Fruit fly (Drosophila melanogaster): Measurements from ENCODE around the gene CkIIalpha-i1.
A peak's percentile ranks its signal among the peaks of the same experiment; 100 is the strongest.

CkIIalpha-i1 gene

DNA sequence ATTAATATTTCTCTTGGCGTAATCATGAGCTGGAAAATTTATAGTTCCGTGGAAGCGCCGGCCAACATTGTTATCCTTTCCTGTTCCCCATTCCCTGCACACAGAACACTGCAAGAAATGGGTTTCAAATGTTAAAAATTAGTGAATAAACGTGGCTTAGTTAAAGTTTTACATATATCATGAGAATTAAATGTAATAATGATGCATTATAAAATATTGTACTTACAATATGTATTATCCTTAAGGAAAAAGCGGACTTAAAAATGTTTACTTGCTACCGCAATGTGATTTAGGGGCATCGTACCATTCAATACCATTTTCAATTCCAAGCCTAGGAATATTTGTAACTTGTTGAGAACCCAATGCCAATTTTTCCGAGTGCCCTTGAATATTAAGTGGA lies 14.1 kb upstream of the CkIIalpha-i1 start:
- TF ChIP-seq Ets96B (tag; optimal IDR thresholded peaks at IDR 0.05), result no peak
- TF ChIP-seq CG6276 (GFP tag; optimal IDR thresholded peaks at IDR 0.05), result no peak

DNA sequence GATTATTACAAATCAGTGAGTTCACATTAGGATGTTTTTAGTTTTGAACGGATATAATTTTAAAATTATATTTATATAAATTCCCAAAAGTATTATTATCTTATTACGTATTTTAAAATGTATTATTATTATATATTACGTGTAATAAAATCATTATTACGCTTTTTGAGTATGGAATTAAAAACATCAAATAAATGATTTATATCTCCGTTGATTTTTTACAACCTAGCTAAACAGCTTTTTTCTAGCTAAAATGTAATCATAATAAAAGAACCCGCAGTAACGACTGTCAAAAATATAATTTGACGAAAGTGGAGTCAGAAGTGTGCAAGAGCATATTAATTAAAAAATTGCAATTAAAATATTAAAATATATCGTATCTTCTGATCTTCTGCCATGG lies 8.8 kb upstream of the CkIIalpha-i1 start, which contains the start of gene CG6244:
Gene CG6244, plus strand, starts transcription at position 301 of the 400 bp plus-strand sequence.
- TF ChIP-seq CG1621 (tag; optimal IDR thresholded peaks at IDR 0.05), result no peak
- TF ChIP-seq CG10631 (GFP tag; optimal IDR thresholded peaks at IDR 0.05), result no peak
- no peak for TF ChIP-seq achi (GFP tag; optimal IDR thresholded peaks at IDR 0.05)
- TF ChIP-seq Gug (GFP tag; IDR thresholded peaks at IDR 0.05), result no peak
- TF ChIP-seq Lpt (GFP tag; optimal IDR thresholded peaks at IDR 0.05), result no peak
- no peak for TF ChIP-seq esn (GFP tag; optimal IDR thresholded peaks at IDR 0.05)
- TF ChIP-seq CG3032 (tag; optimal IDR thresholded peaks at IDR 0.05), result no peak
- TF ChIP-seq OdsH (GFP tag; optimal IDR thresholded peaks at IDR 0.05), result no peak
- TF ChIP-seq net (GFP tag; optimal IDR thresholded peaks at IDR 0.05), result no peak
- no peak for TF ChIP-seq CG6854 (GFP tag; optimal IDR thresholded peaks at IDR 0.05)
- TF ChIP-seq salr (GFP tag; optimal IDR thresholded peaks at IDR 0.05), result no peak
- TF ChIP-seq Sox102F (GFP tag; optimal IDR thresholded peaks at IDR 0.05), result no peak
- TF ChIP-seq lz (GFP tag; optimal IDR thresholded peaks at IDR 0.05), result no peak
- no peak for TF ChIP-seq CG6276 (GFP tag; optimal IDR thresholded peaks at IDR 0.05)

DNA sequence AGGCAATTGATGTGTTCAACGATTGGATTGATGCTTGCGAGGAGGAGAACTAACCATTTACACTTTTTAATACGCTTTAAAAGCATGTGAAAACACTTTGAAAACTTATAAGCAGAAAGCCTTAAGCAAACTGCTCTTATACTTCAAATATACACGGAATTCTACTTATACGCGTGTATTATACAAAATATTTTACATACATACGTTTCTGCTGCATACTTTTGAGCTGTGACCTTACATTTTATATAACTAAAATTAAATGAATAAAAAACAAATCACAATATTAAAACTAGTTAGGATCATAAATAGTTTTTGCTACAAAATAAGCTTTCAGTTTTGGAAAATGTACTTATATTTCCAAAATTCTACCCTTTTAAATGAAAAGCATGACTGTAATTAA lies 8.1 kb upstream of the CkIIalpha-i1 start:
- TF ChIP-seq OdsH (GFP tag; optimal IDR thresholded peaks at IDR 0.05) (no peak), CG8632 (GFP tag; optimal IDR thresholded peaks at IDR 0.05) (no peak), Eip78C (GFP tag) (peak; percentile 5), Gug (GFP tag; IDR thresholded peaks at IDR 0.05) (no peak)

DNA sequence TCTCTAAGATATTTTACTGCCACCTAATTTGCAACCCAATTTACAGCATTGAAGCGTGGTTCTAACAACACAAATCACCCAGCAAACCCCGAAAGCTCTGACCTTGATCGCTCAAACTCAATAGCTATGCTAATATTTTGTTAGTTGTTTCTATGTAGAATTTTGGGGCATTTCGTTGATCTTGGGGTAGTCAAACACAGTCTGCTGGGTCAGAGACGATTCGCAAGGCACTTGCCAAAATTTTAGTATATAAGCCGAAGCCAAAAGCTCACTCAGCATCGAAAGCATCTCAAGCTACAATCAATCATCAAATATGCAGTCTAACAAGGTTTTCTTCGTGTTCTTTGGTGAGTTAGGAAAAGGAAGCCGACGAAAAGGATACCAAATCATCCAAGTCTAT lies 7.6 kb upstream of the CkIIalpha-i1 start, which contains the start of gene CG13445:
Gene CG13445, plus strand, starts transcription at position 301 of the 400 bp plus-strand sequence.
- no peak for TF ChIP-seq CG1621 (tag; optimal IDR thresholded peaks at IDR 0.05)
- TF ChIP-seq lz (GFP tag; optimal IDR thresholded peaks at IDR 0.05), result no peak
- TF ChIP-seq Ets21C (GFP tag; optimal IDR thresholded peaks at IDR 0.05), result no peak
- no peak for TF ChIP-seq CG16779 (tag; optimal IDR thresholded peaks at IDR 0.05)
- TF ChIP-seq CG7368 (GFP tag; optimal IDR thresholded peaks at IDR 0.05), result no peak
- TF ChIP-seq CG8632 (GFP tag; optimal IDR thresholded peaks at IDR 0.05), result no peak
- TF ChIP-seq CG34406 (GFP tag; optimal IDR thresholded peaks at IDR 0.05), result no peak
- no peak for TF ChIP-seq spab (GFP tag; optimal IDR thresholded peaks at IDR 0.05)
- no peak for TF ChIP-seq Met (GFP tag; optimal IDR thresholded peaks at IDR 0.05)
- TF ChIP-seq salr (GFP tag; optimal IDR thresholded peaks at IDR 0.05), result no peak
- TF ChIP-seq CG31627 (GFP tag; optimal IDR thresholded peaks at IDR 0.05), result no peak
- TF ChIP-seq dsx (GFP tag; optimal IDR thresholded peaks at IDR 0.05; ENCODE audit: poor library complexity, severe bottlenecking), result no peak
- no peak for TF ChIP-seq Smox (GFP tag; optimal IDR thresholded peaks at IDR 0.05)
- no peak for TF ChIP-seq dac (GFP tag; optimal IDR thresholded peaks at IDR 0.05)
- TF ChIP-seq CG15336 (GFP tag; IDR thresholded peaks at IDR 0.05), result no peak

DNA sequence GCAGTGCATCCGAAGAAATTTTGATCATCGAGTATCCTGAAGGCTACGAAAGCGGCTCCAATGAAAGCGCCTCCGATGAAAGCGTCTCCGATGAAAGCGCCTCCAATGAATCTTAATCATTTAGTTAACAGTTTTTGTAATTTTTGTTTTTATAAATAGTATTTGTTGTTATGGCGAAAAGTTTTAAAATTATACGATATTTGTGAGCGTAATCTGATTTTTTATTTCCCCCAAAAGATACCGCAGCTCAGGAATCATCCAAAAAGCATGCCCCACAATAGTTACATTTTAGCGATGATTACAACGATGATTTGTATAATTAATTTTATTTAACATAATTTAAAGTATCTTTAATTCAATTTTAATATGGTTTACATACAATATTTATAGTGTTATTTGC lies 7.0 kb upstream of the CkIIalpha-i1 start:
- TF ChIP-seq CG8319 (GFP tag; optimal IDR thresholded peaks at IDR 0.05) (no peak), OdsH (GFP tag; optimal IDR thresholded peaks at IDR 0.05) (no peak), fd59A (GFP tag; optimal IDR thresholded peaks at IDR 0.05) (no peak), CG10669 (GFP tag; optimal IDR thresholded peaks at IDR 0.05) (no peak), CG3919 (GFP tag; optimal IDR thresholded peaks at IDR 0.05) (no peak), CG32006 (GFP tag; optimal IDR thresholded peaks at IDR 0.05) (no peak), CG1621 (tag; optimal IDR thresholded peaks at IDR 0.05) (no peak), Eip78C (GFP tag) (no peak)

Measured in whole organism, prepupa.